Fruit fly (Drosophila melanogaster) whole organism, prepupa: ENCODE results near the gene Mps1.

Experiments
- Blimp-1 ChIP-seq: fragments of 200-800 bp; sonication (Bioruptor generic); optimal IDR thresholded peaks from 3 replicates; lab custom pipeline; 2017; ENCODE audit warnings: missing biosample characterization, missing genetic modification characterization, mild to moderate bottlenecking, moderate library complexity, missing genetic modification reagents
- CG10631 ChIP-seq: fragments of 200-800 bp; sonication (Bioruptor generic); optimal IDR thresholded peaks from 2 replicates; lab custom pipeline; 2016; ENCODE audit warnings: missing biosample characterization, missing genetic modification characterization
- CG11294 ChIP-seq: fragments of 200-800 bp; sonication (Bioruptor generic); IDR thresholded peaks from 2 replicates; pipeline ENCODE4 v1.3.6; 2022; ENCODE audit warnings: missing biosample characterization, missing genetic modification characterization
- CG15336 ChIP-seq: fragments of 200-800 bp; sonication (Bioruptor generic); IDR thresholded peaks from 2 replicates; pipeline ENCODE4 v1.3.6; 2022; ENCODE audit warnings: missing biosample characterization, missing genetic modification characterization
- CG1621 ChIP-seq: fragments of 200-800 bp; sonication (Bioruptor generic); optimal IDR thresholded peaks from 3 replicates; lab custom pipeline; 2018; ENCODE audit warnings: missing biosample characterization, mild to moderate bottlenecking, missing genetic modification characterization
- CG16779 ChIP-seq: fragments of 200-800 bp; sonication (Bioruptor generic); optimal IDR thresholded peaks from 3 replicates; lab custom pipeline; 2017; ENCODE audit warnings: missing biosample characterization, mild to moderate bottlenecking, missing genetic modification characterization
- CG3032 ChIP-seq: fragments of 200-800 bp; optimal IDR thresholded peaks from 2 replicates; lab custom pipeline; 2019; ENCODE audit warnings: missing biosample characterization, mild to moderate bottlenecking, missing genetic modification characterization, moderate library complexity
- CG31627 ChIP-seq: fragments of 200-800 bp; sonication (Bioruptor generic); optimal IDR thresholded peaks from 3 replicates; lab custom pipeline; 2016; ENCODE audit warnings: missing biosample characterization, missing genetic modification characterization
- CG32006 ChIP-seq: fragments of 200-800 bp; sonication (Bioruptor generic); optimal IDR thresholded peaks from 3 replicates; lab custom pipeline; 2017; ENCODE audit warnings: missing biosample characterization, mild to moderate bottlenecking, missing genetic modification characterization
- CG3919 ChIP-seq: fragments of 200-800 bp; sonication (Bioruptor generic); optimal IDR thresholded peaks from 3 replicates; lab custom pipeline; 2016; ENCODE audit warnings: missing biosample characterization, missing genetic modification characterization
- CG4318 ChIP-seq: fragments of 200-800 bp; sonication (Bioruptor generic); optimal IDR thresholded peaks from 3 replicates; lab custom pipeline; 2017; ENCODE audit warnings: missing biosample characterization, mild to moderate bottlenecking, missing genetic modification characterization
- CG6163 ChIP-seq: fragments of 200-800 bp; sonication (Bioruptor generic); IDR thresholded peaks from 3 replicates; pipeline ENCODE4 v1.3.6; 2022; ENCODE audit warnings: missing biosample characterization, missing genetic modification characterization
- CG6276 ChIP-seq: fragments of 200-800 bp; sonication (Bioruptor generic); optimal IDR thresholded peaks from 2 replicates; lab custom pipeline; 2017; ENCODE audit warnings: missing biosample characterization, mild to moderate bottlenecking, missing genetic modification characterization
- CG6792 ChIP-seq: fragments of 200-800 bp; sonication (Bioruptor generic); optimal IDR thresholded peaks from 3 replicates; lab custom pipeline; 2016; ENCODE audit warnings: missing biosample characterization, missing genetic modification characterization
- CG6854 ChIP-seq: fragments of 200-800 bp; sonication (Bioruptor generic); optimal IDR thresholded peaks from 2 replicates; lab custom pipeline; 2017; ENCODE audit warnings: missing biosample characterization, mild to moderate bottlenecking, missing genetic modification characterization
- CG7368 ChIP-seq: fragments of 200-800 bp; sonication (Bioruptor generic); optimal IDR thresholded peaks from 3 replicates; lab custom pipeline; 2016; ENCODE audit warnings: missing biosample characterization, missing genetic modification characterization
- CG8119 ChIP-seq: fragments of 200-800 bp; sonication (Bioruptor generic); IDR thresholded peaks from 3 replicates; pipeline ENCODE4 v1.3.6; 2022; ENCODE audit warnings: missing biosample characterization, missing genetic modification characterization
- CG9139 ChIP-seq: fragments of 200-800 bp; sonication (Bioruptor generic); optimal IDR thresholded peaks from 3 replicates; lab custom pipeline; 2017; ENCODE audit warnings: missing biosample characterization, mild to moderate bottlenecking, missing genetic modification characterization
- Eip75B ChIP-seq: fragments of 200-800 bp; sonication (Bioruptor generic); optimal IDR thresholded peaks from 3 replicates; lab custom pipeline; 2016; ENCODE audit warnings: missing biosample characterization, missing genetic modification characterization
- Eip78C ChIP-seq: fragments of 200-800 bp; sonication (Bioruptor generic); peaks from one replicate; lab custom pipeline; 2016; ENCODE audit warnings: missing biosample characterization, missing genetic modification characterization
- Eip93F ChIP-seq: fragments of 200-800 bp; sonication (Bioruptor generic); optimal IDR thresholded peaks from 2 replicates; lab custom pipeline; 2016; ENCODE audit warnings: missing biosample characterization, mild to moderate bottlenecking, missing genetic modification characterization
- Gug ChIP-seq: fragments of 200-800 bp; sonication (Bioruptor generic); IDR thresholded peaks from 2 replicates; pipeline ENCODE4 v1.3.6; 2022; ENCODE audit warnings: missing biosample characterization, missing genetic modification characterization
- Hr39 ChIP-seq: fragments of 200-800 bp; sonication (Bioruptor generic); optimal IDR thresholded peaks from 2 replicates; lab custom pipeline; 2016; ENCODE audit warnings: missing biosample characterization, missing genetic modification characterization
- Hr4 ChIP-seq: fragments of 200-800 bp; sonication (Bioruptor generic); optimal IDR thresholded peaks from 3 replicates; lab custom pipeline; 2016; ENCODE audit warnings: missing biosample characterization, missing genetic modification characterization
- Lpt ChIP-seq: fragments of 200-800 bp; sonication (Bioruptor generic); optimal IDR thresholded peaks from 3 replicates; lab custom pipeline; 2016; ENCODE audit warnings: missing biosample characterization, missing genetic modification characterization
- Met ChIP-seq: fragments of 200-800 bp; sonication (Bioruptor generic); optimal IDR thresholded peaks from 3 replicates; lab custom pipeline; 2016; ENCODE audit warnings: missing biosample characterization, missing genetic modification characterization
- Sox14 ChIP-seq: fragments of 200-800 bp; sonication (Bioruptor generic); optimal IDR thresholded peaks from 3 replicates; lab custom pipeline; 2016; ENCODE audit warnings: missing biosample characterization, missing genetic modification characterization
- achi ChIP-seq: fragments of 200-800 bp; sonication (Bioruptor generic); optimal IDR thresholded peaks from 3 replicates; lab custom pipeline; 2016; ENCODE audit warnings: missing biosample characterization, missing genetic modification characterization
- acj6 ChIP-seq: fragments of 200-800 bp; sonication (Bioruptor generic); optimal IDR thresholded peaks from 3 replicates; lab custom pipeline; 2016; ENCODE audit warnings: missing biosample characterization, missing genetic modification characterization
- cyc ChIP-seq: fragments of 200-800 bp; sonication (Bioruptor generic); optimal IDR thresholded peaks from 3 replicates; lab custom pipeline; 2016; ENCODE audit warnings: missing biosample characterization, missing genetic modification characterization
- dac ChIP-seq: fragments of 200-800 bp; sonication (Bioruptor generic); optimal IDR thresholded peaks from 2 replicates; lab custom pipeline; 2017; ENCODE audit warnings: missing biosample characterization, mild to moderate bottlenecking, missing genetic modification characterization
- dsx ChIP-seq: fragments of 200-800 bp; optimal IDR thresholded peaks from 3 replicates; lab custom pipeline; 2019; ENCODE audit warnings: missing biosample characterization, mild to moderate bottlenecking, missing genetic modification characterization, moderate library complexity; ENCODE audit not compliant: poor library complexity, severe bottlenecking
- eg ChIP-seq: fragments of 200-800 bp; sonication (Bioruptor generic); IDR thresholded peaks from 3 replicates; pipeline ENCODE4 v1.3.6; 2022; ENCODE audit warnings: missing biosample characterization, missing genetic modification characterization
- esn ChIP-seq: fragments of 200-800 bp; sonication (Bioruptor generic); optimal IDR thresholded peaks from 2 replicates; lab custom pipeline; 2016; ENCODE audit warnings: missing biosample characterization, mild to moderate bottlenecking, missing genetic modification characterization, moderate library complexity
- fd59A ChIP-seq: fragments of 200-800 bp; sonication (Bioruptor generic); optimal IDR thresholded peaks from 2 replicates; lab custom pipeline; 2017; ENCODE audit warnings: missing biosample characterization, mild to moderate bottlenecking, missing genetic modification characterization, missing genetic modification reagents
- fd85E ChIP-seq: fragments of 200-800 bp; sonication (Bioruptor generic); optimal IDR thresholded peaks from 3 replicates; lab custom pipeline; 2016; ENCODE audit warnings: missing biosample characterization, missing genetic modification characterization
- fkh ChIP-seq: fragments of 200-800 bp; sonication (Bioruptor generic); optimal IDR thresholded peaks from 3 replicates; lab custom pipeline; 2017; ENCODE audit warnings: missing biosample characterization, mild to moderate bottlenecking, missing genetic modification characterization, moderate library complexity
- lz ChIP-seq: fragments of 200-800 bp; sonication (Bioruptor generic); optimal IDR thresholded peaks from 3 replicates; lab custom pipeline; 2016; ENCODE audit warnings: missing biosample characterization, missing genetic modification characterization
- net ChIP-seq: fragments of 200-800 bp; sonication (Bioruptor generic); optimal IDR thresholded peaks from 3 replicates; lab custom pipeline; 2016; ENCODE audit warnings: missing biosample characterization, missing genetic modification characterization
- pdm3 ChIP-seq: fragments of 200-800 bp; sonication (Bioruptor generic); optimal IDR thresholded peaks from 3 replicates; lab custom pipeline; 2016; ENCODE audit warnings: missing biosample characterization, missing genetic modification characterization
- salr ChIP-seq, 2 experiments: fragments of 200-800 bp; sonication (Bioruptor generic); optimal IDR thresholded peaks; 3 replicates each; lab custom pipeline; 2016 to 2018; ENCODE audit warnings: missing biosample characterization in 2 of 2, missing genetic modification characterization in 2 of 2, mild to moderate bottlenecking in 1 of 2
- spab ChIP-seq: fragments of 200-800 bp; sonication (Bioruptor generic); optimal IDR thresholded peaks from 2 replicates; lab custom pipeline; 2017; ENCODE audit warnings: missing biosample characterization, mild to moderate bottlenecking, missing genetic modification characterization, missing genetic modification reagents
- ss ChIP-seq, 2 experiments: fragments of 200-800 bp; sonication (Bioruptor generic); optimal IDR thresholded peaks; 2 replicates in 1 of 2; 3 replicates in 1 of 2; lab custom pipeline; 2017 to 2018; ENCODE audit warnings: mild to moderate bottlenecking in 2 of 2, missing biosample characterization in 2 of 2, missing genetic modification characterization in 2 of 2, moderate library complexity in 1 of 2
- svp ChIP-seq: fragments of 200-800 bp; sonication (Bioruptor generic); peaks from one replicate; lab custom pipeline; 2016; ENCODE audit warnings: missing biosample characterization, missing genetic modification characterization
- vri ChIP-seq: fragments of 200-800 bp; sonication (Bioruptor generic); optimal IDR thresholded peaks from 3 replicates; lab custom pipeline; 2016; ENCODE audit warnings: missing biosample characterization, mild to moderate bottlenecking, missing genetic modification characterization

Gene Mps1

DNA sequence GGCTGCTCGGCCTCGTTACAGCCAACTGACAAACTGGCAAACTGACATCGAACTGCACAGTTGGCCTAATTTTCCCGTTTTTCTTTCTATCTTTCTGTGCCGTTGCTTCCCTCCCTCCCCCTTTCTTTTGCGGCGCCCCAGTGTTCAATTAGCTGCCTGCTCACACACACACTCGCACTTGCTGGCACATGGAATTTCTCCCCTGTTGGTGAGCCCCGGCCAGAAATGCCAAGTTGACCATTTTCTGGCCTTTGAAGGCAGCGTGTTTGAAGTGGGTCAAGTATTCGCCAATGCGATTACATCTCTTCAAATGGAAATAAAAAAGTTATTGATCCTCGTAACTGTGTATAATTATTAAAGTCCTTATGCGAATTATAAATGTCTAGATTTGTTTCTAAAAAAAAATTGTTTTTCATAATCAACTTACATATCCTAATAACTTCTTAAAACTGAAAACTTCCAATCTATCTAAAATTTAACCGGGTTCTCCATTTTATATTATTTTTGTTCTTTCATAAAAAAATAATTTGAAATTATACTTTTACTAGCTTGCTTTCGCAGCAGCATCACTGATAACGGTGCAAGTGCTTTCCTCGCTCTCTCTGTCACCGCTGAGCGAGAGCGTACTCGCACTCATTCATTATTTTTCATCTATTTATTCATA, 9.7 kb downstream of the Mps1 start (continued):
- TF ChIP-seq CG3919 (GFP tag; lab: Kevin White, UChicago) = peak; percentile 10
- no peak for TF ChIP-seq eg (GFP tag; lab: Robert Waterston, UW)
- TF ChIP-seq CG8119 (GFP tag; lab: Robert Waterston, UW) = no peak
- TF ChIP-seq CG9139 (GFP tag; lab: Kevin White, UChicago) = no peak
- peak; percentile 57 for TF ChIP-seq achi (GFP tag; lab: Kevin White, UChicago)
- peak; percentile 27 for TF ChIP-seq CG6792 (GFP tag; lab: Kevin White, UChicago)
- TF ChIP-seq Eip78C (GFP tag; lab: Kevin White, UChicago) = peak; percentile 90
- TF ChIP-seq CG10631 = no peak
- no peak for TF ChIP-seq CG11294 (GFP tag; lab: Robert Waterston, UW)
- TF ChIP-seq net (GFP tag; lab: Kevin White, UChicago) = peak; percentile 53
- TF ChIP-seq dsx (GFP tag; lab: Kevin White, UChicago) = no peak
- peak; percentile 56 for TF ChIP-seq lz (GFP tag; lab: Kevin White, UChicago)
- TF ChIP-seq CG31627 (GFP tag; lab: Kevin White, UChicago) = peak; percentile 12
- no peak for TF ChIP-seq fd85E (GFP tag; lab: Kevin White, UChicago)
- TF ChIP-seq CG6276 = no peak
- no peak for TF ChIP-seq CG16779 (tag; lab: Kevin White, UChicago)
- peak; percentile 25 for TF ChIP-seq Eip75B
- TF ChIP-seq vri (GFP tag; lab: Kevin White, UChicago) = no peak
- TF ChIP-seq svp (GFP tag; lab: Kevin White, UChicago) = peak; percentile 80
- 0 out of 3 replicates have a peak, but pooled peaks have one; percentile 9 for TF ChIP-seq CG6163 (GFP tag; lab: Robert Waterston, UW)
- peak; percentile 80 for TF ChIP-seq CG32006
- peak; percentile 28 for TF ChIP-seq Hr39 (GFP tag; lab: Kevin White, UChicago)
- peak; percentile 40 for TF ChIP-seq dac (GFP tag; lab: Kevin White, UChicago)
- TF ChIP-seq Sox14 (GFP tag; lab: Kevin White, UChicago) = peak; percentile 17
- no peak for TF ChIP-seq cyc (GFP tag; lab: Kevin White, UChicago)
- peak; percentile 7 for TF ChIP-seq CG7368
- no peak for TF ChIP-seq CG4318
- TF ChIP-seq salr (GFP tag; optimal IDR thresholded peaks at IDR 0.05; lab: Kevin White, UChicago) = peak in 1 of 2 experiments; percentile 60
- peak; percentile 24 for TF ChIP-seq Lpt (GFP tag; lab: Kevin White, UChicago)
- peak; percentile 68 for TF ChIP-seq Met (GFP tag; lab: Kevin White, UChicago)
- peak; percentile 64 for TF ChIP-seq Hr4
- TF ChIP-seq fd59A (GFP tag; lab: Kevin White, UChicago) = no peak

DNA sequence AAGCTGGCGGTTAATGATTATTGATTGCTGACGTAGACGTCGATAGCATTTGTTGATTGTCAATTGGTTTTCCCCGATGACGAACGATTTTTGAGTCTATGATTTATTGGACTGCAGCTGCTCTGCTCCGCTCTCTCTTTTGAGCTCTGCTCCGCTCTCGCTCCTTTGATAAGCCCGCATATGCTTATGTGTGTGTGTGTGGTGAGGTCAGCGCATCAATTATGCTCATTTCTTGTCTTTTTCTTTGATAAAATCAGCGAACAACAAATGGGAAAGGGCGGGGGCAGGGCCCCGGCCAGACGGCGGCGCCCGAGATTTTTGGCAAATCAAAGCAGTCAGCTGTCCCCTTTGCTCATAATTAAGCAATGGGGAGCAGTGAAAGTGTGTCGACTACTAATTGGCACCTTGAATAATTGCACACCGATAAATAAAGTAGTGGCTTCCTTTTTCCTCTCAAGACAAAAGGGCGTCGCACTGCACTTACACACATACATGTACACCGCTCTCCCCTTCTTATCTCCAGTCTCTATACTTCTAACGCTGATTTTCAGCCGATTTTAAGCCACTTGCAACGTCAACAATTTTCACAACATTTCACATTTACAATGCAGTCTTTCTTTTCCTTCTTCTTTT, 10.7 kb downstream of the Mps1 start:
- TF ChIP-seq CG15336 (no peak), Blimp-1 (GFP tag; lab: Kevin White, UChicago) (peak; percentile 26), CG8119 (GFP tag; lab: Robert Waterston, UW) (no peak)

DNA sequence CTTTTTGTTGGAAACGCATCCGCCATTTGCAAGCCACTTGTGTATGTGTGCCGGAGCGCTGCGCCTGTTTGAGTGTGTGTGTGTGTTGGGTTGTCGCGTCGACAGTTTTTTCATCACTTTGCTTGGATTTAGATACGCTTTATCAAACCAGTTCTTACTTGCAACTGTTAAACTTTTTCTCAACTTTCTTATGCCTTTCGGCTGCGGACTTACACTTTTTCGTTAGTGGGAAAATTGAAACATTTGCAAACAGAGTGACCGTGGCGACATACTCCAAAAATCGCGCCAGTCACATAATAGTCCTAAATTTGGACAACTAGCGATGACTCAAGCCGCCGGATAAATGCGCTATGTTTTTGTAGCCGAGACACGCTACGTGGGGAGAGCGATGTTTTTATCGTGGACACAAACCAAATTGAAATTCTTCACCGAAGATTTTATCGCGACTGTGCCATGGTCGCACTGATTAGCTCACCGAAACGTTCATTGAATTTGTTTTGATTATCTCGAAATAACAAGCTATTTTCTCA, 11.2 kb downstream of the Mps1 start, which contains the start of the genes alt and CG7655:
alt (minus strand) TSS at position 272 of the 530 bp plus-strand sequence.
CG7655 (plus strand) TSS at position 426 of the 530 bp plus-strand sequence.
- peak; percentile 18 for TF ChIP-seq CG6854
- no peak for TF ChIP-seq CG6276
- no peak for TF ChIP-seq acj6 (GFP tag; lab: Kevin White, UChicago)
- TF ChIP-seq Lpt (GFP tag; lab: Kevin White, UChicago) = no peak
- TF ChIP-seq achi (GFP tag; lab: Kevin White, UChicago) = no peak
- TF ChIP-seq CG8119 (GFP tag; lab: Robert Waterston, UW) = no peak
- TF ChIP-seq cyc (GFP tag; lab: Kevin White, UChicago) = no peak
- TF ChIP-seq esn (GFP tag; lab: Kevin White, UChicago) = peak; percentile 11
- no peak for TF ChIP-seq CG11294 (GFP tag; lab: Robert Waterston, UW)
- TF ChIP-seq CG16779 (tag; lab: Kevin White, UChicago) = no peak
- TF ChIP-seq Sox14 (GFP tag; lab: Kevin White, UChicago) = peak; percentile 18
- no peak for TF ChIP-seq CG6792 (GFP tag; lab: Kevin White, UChicago)
- no peak for TF ChIP-seq spab
- TF ChIP-seq svp (GFP tag; lab: Kevin White, UChicago) = no peak
- TF ChIP-seq Eip93F = no peak
- no peak for TF ChIP-seq CG7368
- no peak for TF ChIP-seq CG3032
- no peak for TF ChIP-seq vri (GFP tag; lab: Kevin White, UChicago)
- no peak for TF ChIP-seq CG1621 (tag; lab: Kevin White, UChicago)
- TF ChIP-seq Gug (GFP tag; lab: Robert Waterston, UW) = no peak
- no peak for TF ChIP-seq pdm3 (GFP tag; lab: Kevin White, UChicago)
- no peak for TF ChIP-seq fkh (GFP tag; lab: Kevin White, UChicago)
- no peak for TF ChIP-seq ss (GFP tag; optimal IDR thresholded peaks at IDR 0.05; lab: Kevin White, UChicago)
- TF ChIP-seq CG32006 = no peak
- TF ChIP-seq Eip78C (GFP tag; lab: Kevin White, UChicago) = peak; percentile 61
